Worm (Caenorhabditis elegans): ENCODE measurements around the gene F37C12.18.

The F37C12.18 gene

DNA sequence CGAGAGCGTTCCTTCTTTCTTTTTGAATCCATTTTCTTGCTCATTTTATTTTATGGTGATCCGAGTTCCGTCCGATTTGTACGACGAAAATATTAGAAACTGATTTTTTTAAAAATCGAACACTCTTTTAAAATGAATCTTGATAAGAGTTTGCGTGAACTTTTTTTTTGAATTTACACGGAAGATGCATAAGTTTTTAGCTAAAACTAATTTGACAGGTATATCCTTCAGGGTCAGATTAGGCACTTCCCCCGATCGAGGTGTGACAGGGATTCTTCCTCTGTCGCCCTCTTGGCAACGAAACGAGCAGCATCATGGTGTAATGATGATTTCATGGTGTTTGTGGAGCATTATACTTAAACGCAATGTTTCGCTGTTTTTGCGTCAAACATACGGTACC is at the start of gene F37C12.18:
Gene F37C12.18, minus strand, starts transcription at position 101 of the 400 bp plus-strand sequence.
- TF ChIP-seq skn-1 (tag; optimal IDR thresholded peaks at IDR 0.05) (no peak), ceh-28 (tag; optimal IDR thresholded peaks at IDR 0.05) (no peak), mdl-1 (tag; optimal IDR thresholded peaks at IDR 0.05) (no peak), lin-39 (tag; optimal IDR thresholded peaks at IDR 0.05) (no peak), ama-1 (optimal IDR thresholded peaks at IDR 0.05) (no peak), nhr-76 (tag; optimal IDR thresholded peaks at IDR 0.05) (no peak), unc-62 (GFP tag; optimal IDR thresholded peaks at IDR 0.05) (no peak), egl-5 (tag; optimal IDR thresholded peaks at IDR 0.05) (no peak), fkh-10 (GFP tag; optimal IDR thresholded peaks at IDR 0.05) (no peak), unc-39 (tag; optimal IDR thresholded peaks at IDR 0.05) (no peak), nhr-237 (tag; optimal IDR thresholded peaks at IDR 0.05) (no peak), sea-2 (GFP tag; optimal IDR thresholded peaks at IDR 0.05) (no peak), pqm-1 (tag; optimal IDR thresholded peaks at IDR 0.05) (no peak), daf-12 (tag; optimal IDR thresholded peaks at IDR 0.05) (no peak), egl-27 (tag; optimal IDR thresholded peaks at IDR 0.05) (no peak)

ce11 chrIII:7242988-7243387 is 47.8 kb upstream of the F37C12.18 start, which contains the start of gene osm-10:
TSS of gene osm-10 (plus strand) at chrIII:7243280.
- no peak for TF ChIP-seq nhr-25 (tag; optimal IDR thresholded peaks at IDR 0.05)
- no peak for TF ChIP-seq nfya-1 (tag; optimal IDR thresholded peaks at IDR 0.05; ENCODE audit: insufficient read depth)
- TF ChIP-seq lin-39 (tag; optimal IDR thresholded peaks at IDR 0.05): no peak
- TF ChIP-seq sea-2 (GFP tag; optimal IDR thresholded peaks at IDR 0.05): no peak
- no peak for TF ChIP-seq elt-2 (tag; optimal IDR thresholded peaks at IDR 0.05)
- TF ChIP-seq ceh-9 (tag; optimal IDR thresholded peaks at IDR 0.05): no peak
- no peak for TF ChIP-seq ZK546.5 (tag; optimal IDR thresholded peaks at IDR 0.05)
- TF ChIP-seq fkh-10 (GFP tag; optimal IDR thresholded peaks at IDR 0.05): no peak
- no peak for TF ChIP-seq ztf-4 (tag; optimal IDR thresholded peaks at IDR 0.05)
- TF ChIP-seq nhr-67 (tag; optimal IDR thresholded peaks at IDR 0.05): no peak
- no peak for TF ChIP-seq daf-12 (tag; optimal IDR thresholded peaks at IDR 0.05)
- TF ChIP-seq nhr-43 (tag; optimal IDR thresholded peaks at IDR 0.05; ENCODE audit: poor library complexity, severe bottlenecking): no peak
- TF ChIP-seq nhr-23 (tag; optimal IDR thresholded peaks at IDR 0.05): no peak

DNA sequence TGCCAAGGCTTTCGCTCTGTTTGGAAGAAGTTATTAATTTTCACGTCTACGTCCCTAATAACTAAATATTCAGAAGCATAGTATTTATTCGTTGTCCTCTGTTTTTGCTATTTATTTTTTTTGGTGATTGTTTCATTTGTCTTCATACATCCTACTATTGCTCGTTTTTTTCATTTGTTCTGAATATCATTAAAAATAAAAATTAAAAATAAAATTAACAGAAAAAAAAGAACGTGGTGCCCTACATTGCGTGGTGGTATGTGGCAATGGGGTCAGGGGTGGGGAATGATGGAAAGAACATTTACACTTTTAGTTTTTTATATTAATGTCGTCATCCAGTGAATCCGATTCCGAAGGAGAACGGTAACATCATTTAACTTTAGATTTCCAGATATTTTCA is 45.8 kb upstream of the F37C12.18 start, which contains the start of gene ztf-31:
Gene ztf-31, plus strand, starts transcription at position 301 of the 400 bp plus-strand sequence.
- TF ChIP-seq sea-2 (GFP tag; optimal IDR thresholded peaks at IDR 0.05) (no peak), unc-62 (GFP tag; optimal IDR thresholded peaks at IDR 0.05) (no peak), nhr-77 (tag; optimal IDR thresholded peaks at IDR 0.05) (no peak), nhr-43 (tag; optimal IDR thresholded peaks at IDR 0.05; ENCODE audit: poor library complexity, severe bottlenecking) (no peak)

DNA sequence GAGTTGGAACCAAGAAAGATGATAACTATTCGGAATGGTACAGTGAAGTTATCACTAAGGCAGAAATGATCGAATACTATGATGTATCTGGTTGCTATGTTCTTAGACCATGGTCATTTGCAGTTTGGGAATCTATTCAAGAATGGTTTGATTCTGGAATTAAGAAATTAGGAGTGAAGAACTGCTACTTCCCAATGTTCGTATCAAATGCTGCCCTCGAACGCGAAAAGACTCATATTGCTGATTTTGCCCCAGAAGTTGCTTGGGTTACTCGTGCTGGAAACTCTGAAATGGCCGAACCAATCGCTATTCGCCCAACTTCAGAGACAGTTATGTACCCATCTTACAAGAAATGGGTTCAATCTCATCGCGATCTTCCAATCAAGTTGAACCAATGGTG is 44.2 kb upstream of the F37C12.18 start:
- no peak for TF ChIP-seq ama-1 (optimal IDR thresholded peaks at IDR 0.05)
- TF ChIP-seq nhr-67 (tag; optimal IDR thresholded peaks at IDR 0.05): no peak
- TF ChIP-seq aly-2 (tag; optimal IDR thresholded peaks at IDR 0.05): no peak
- TF ChIP-seq snpc-4 (tag; optimal IDR thresholded peaks at IDR 0.05): no peak

DNA sequence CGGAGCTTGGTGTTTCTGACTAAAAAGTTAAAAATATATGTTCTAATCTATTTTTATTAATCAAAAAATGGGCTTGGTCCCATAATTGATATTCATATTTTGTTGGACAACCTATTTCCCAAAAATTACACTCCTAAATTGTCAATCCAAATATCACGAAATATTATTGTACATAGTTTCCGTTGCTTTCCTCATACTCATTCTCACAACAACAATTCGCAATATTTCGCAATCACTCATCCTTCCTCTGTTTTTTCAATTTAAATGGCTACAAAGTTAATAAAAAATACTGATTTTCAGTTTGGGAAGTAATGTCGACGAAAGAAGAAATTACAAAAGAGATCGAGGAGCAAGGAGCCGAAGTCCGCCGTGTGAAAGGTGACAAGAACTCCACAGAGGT is 43.5 kb upstream of the F37C12.18 start, which contains the start of gene pars-1:
Gene pars-1, plus strand, starts transcription at position 301 of the 400 bp plus-strand sequence.
- TF ChIP-seq unc-62 (GFP tag; optimal IDR thresholded peaks at IDR 0.05) (no peak), mdl-1 (tag; optimal IDR thresholded peaks at IDR 0.05) (no peak), nhr-67 (tag; optimal IDR thresholded peaks at IDR 0.05) (no peak), nfya-1 (tag; optimal IDR thresholded peaks at IDR 0.05; ENCODE audit: insufficient read depth) (no peak), elt-3 (tag; optimal IDR thresholded peaks at IDR 0.05) (no peak), nhr-43 (tag; optimal IDR thresholded peaks at IDR 0.05; ENCODE audit: poor library complexity, severe bottlenecking) (no peak), ceh-9 (tag; optimal IDR thresholded peaks at IDR 0.05) (no peak), nhr-77 (tag; optimal IDR thresholded peaks at IDR 0.05) (no peak), hmg-11 (tag; optimal IDR thresholded peaks at IDR 0.05) (no peak), lsy-12 (tag; optimal IDR thresholded peaks at IDR 0.05) (no peak), nhr-11 (tag; optimal IDR thresholded peaks at IDR 0.05) (no peak), skn-1 (tag; optimal IDR thresholded peaks at IDR 0.05) (no peak), jun-1 (tag; optimal IDR thresholded peaks at IDR 0.05) (no peak), lin-39 (tag; optimal IDR thresholded peaks at IDR 0.05) (no peak), elt-2 (tag; optimal IDR thresholded peaks at IDR 0.05) (no peak), R02D3.7 (tag; optimal IDR thresholded peaks at IDR 0.05) (no peak), nhr-23 (tag; optimal IDR thresholded peaks at IDR 0.05) (no peak), mml-1 (tag; optimal IDR thresholded peaks at IDR 0.05) (no peak), ztf-4 (tag; optimal IDR thresholded peaks at IDR 0.05) (no peak), pqm-1 (tag; optimal IDR thresholded peaks at IDR 0.05) (no peak)

Measured in whole organism, L3 larva.